Worm (Caenorhabditis elegans): ENCODE data around the gene ZC518.8.

DNA sequence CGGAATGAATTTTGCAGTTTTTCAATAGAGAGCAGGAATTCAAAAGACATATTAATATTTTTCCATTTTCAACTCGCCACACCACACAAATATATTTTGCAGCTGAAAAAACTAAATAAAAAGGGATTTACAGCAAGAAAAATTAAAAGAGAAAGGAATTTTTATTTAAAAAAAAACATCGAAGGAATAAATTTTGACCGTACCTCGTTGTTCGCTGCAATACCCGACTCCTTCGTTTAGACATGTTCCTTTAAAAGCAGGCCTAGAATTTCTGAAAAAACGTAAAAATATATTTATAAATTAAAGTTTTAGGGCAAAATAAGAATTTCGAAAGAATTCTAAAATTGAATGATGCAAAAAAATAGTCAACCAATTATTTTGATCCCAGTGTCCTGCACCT lies 25.9 kb downstream of the ZC518.8 start, which contains the start of gene F19B6.1:
- TF ChIP-seq flt-1 (GFP tag; IDR thresholded peaks at IDR 0.05) = no peak
- TF ChIP-seq ama-1 (optimal IDR thresholded peaks at IDR 0.05) = no peak
- TF ChIP-seq scrt-1 (GFP tag; IDR thresholded peaks at IDR 0.05) = no peak
- TF ChIP-seq F13C5.2 (tag; optimal IDR thresholded peaks at IDR 0.05) = no peak
- TF ChIP-seq aly-1 (tag; optimal IDR thresholded peaks at IDR 0.05) = no peak
- TF ChIP-seq tbx-11 (GFP tag; IDR thresholded peaks at IDR 0.05) = no peak
- TF ChIP-seq tbx-37 (GFP tag; conservative IDR thresholded peaks at IDR 0.05) = no peak
- TF ChIP-seq hmg-4 (GFP tag; optimal IDR thresholded peaks at IDR 0.05) = no peak
- no peak for TF ChIP-seq ceh-13 (GFP tag; optimal IDR thresholded peaks at IDR 0.05)
